Worm (Caenorhabditis elegans) whole organism, L2 larva: Measurements from ENCODE around the gene K12H6.6.

Experiments used
- C34F6.9 ChIP-seq: fragments of 150-350 bp; optimal IDR thresholded peaks from 2 replicates; lab custom pipeline; 2014; ENCODE audit warnings: missing biosample characterization, missing genetic modification characterization
- blmp-1 ChIP-seq: sonication (generic microtip); optimal IDR thresholded peaks from 2 replicates; lab custom pipeline; 2017; ENCODE audit warnings: missing genetic modification characterization, mild to moderate bottlenecking, missing compliant biosample characterization, antibody characterized with exemption, moderate library complexity; ENCODE audit not compliant: insufficient read depth
- ceh-16 ChIP-seq: fragments of 150-350 bp; optimal IDR thresholded peaks from 2 replicates; lab custom pipeline; 2014; ENCODE audit warnings: missing biosample characterization, missing genetic modification characterization
- egl-27 ChIP-seq: sonication (generic microtip); optimal IDR thresholded peaks from 3 replicates; lab custom pipeline; 2017; ENCODE audit warnings: missing biosample characterization, missing genetic modification reagents, missing genetic modification characterization
- elt-1 ChIP-seq: fragments of 150-350 bp; optimal IDR thresholded peaks from 2 replicates; lab custom pipeline; 2014; ENCODE audit warnings: missing biosample characterization, missing genetic modification characterization
- fos-1 ChIP-seq: fragments of 150-350 bp; optimal IDR thresholded peaks from 2 replicates; lab custom pipeline; 2014; ENCODE audit warnings: missing biosample characterization, missing genetic modification characterization
- lin-11 ChIP-seq: fragments of 150-350 bp; sonication (generic microtip); optimal IDR thresholded peaks from 2 replicates; lab custom pipeline; 2014; ENCODE audit warnings: missing biosample characterization, missing genetic modification characterization, inconsistent platforms, mixed read lengths
- nhr-11 ChIP-seq: fragments of 150-350 bp; optimal IDR thresholded peaks from 2 replicates; lab custom pipeline; 2014; ENCODE audit warnings: missing biosample characterization, missing genetic modification characterization
- nhr-12 ChIP-seq: fragments of 150-350 bp; optimal IDR thresholded peaks from 2 replicates; lab custom pipeline; 2014; ENCODE audit warnings: missing biosample characterization, missing genetic modification characterization
- nhr-237 ChIP-seq: fragments of 150-350 bp; optimal IDR thresholded peaks from 2 replicates; lab custom pipeline; 2014; ENCODE audit warnings: missing biosample characterization, missing genetic modification characterization
- nhr-25 ChIP-seq: fragments of 150-350 bp; sonication (generic microtip); optimal IDR thresholded peaks from 3 replicates; lab custom pipeline; 2014; ENCODE audit warnings: missing biosample characterization, missing genetic modification characterization
- nhr-6 ChIP-seq: fragments of 150-350 bp; optimal IDR thresholded peaks from 2 replicates; lab custom pipeline; 2014; ENCODE audit warnings: missing biosample characterization, missing genetic modification characterization
- skn-1 ChIP-seq: sonication (generic microtip); optimal IDR thresholded peaks from 2 replicates; lab custom pipeline; 2017; ENCODE audit warnings: missing biosample characterization, missing genetic modification characterization
- unc-55 ChIP-seq: fragments of 150-350 bp; sonication (generic microtip); optimal IDR thresholded peaks from 3 replicates; lab custom pipeline; 2014; ENCODE audit warnings: missing biosample characterization, missing genetic modification reagents, missing genetic modification characterization

- TF ChIP-seq nhr-6 (no peak), lin-11 (tag; lab: Kevin White, UChicago) (no peak), fos-1 (no peak), nhr-11 (tag; lab: Kevin White, UChicago) (no peak), ceh-16 (tag; lab: Kevin White, UChicago) (no peak), blmp-1 (no peak), nhr-12 (tag; lab: Kevin White, UChicago) (no peak), egl-27 (tag; lab: Kevin White, UChicago) (no peak), C34F6.9 (tag; lab: Kevin White, UChicago) (no peak), elt-1 (tag; lab: Kevin White, UChicago) (no peak), nhr-237 (tag; lab: Kevin White, UChicago) (no peak), unc-55 (GFP tag; lab: Kevin White, UChicago) (no peak), nhr-25 (no peak), skn-1 (tag; lab: Kevin White, UChicago) (no peak)
These were observed 45.2 kb downstream of the K12H6.6 start for ce11 chrII:2785787-2786186.
